Fruit fly (Drosophila melanogaster): Measurements from ENCODE around the gene Coq8.

- TF ChIP-seq usp (GFP tag; optimal IDR thresholded peaks at IDR 0.05) (no peak), foxo (GFP tag; optimal IDR thresholded peaks at IDR 0.05) (no peak), ey (GFP tag; optimal IDR thresholded peaks at IDR 0.05) (no peak), fru (GFP tag; optimal IDR thresholded peaks at IDR 0.05) (no peak), br (GFP tag; optimal IDR thresholded peaks at IDR 0.05) (no peak), psq (GFP tag; optimal IDR thresholded peaks at IDR 0.05) (no peak), N (GFP tag; optimal IDR thresholded peaks at IDR 0.05) (no peak), OdsH (GFP tag; optimal IDR thresholded peaks at IDR 0.05) (no peak), sv (GFP tag; optimal IDR thresholded peaks at IDR 0.05) (no peak), HLH106 (tag; optimal IDR thresholded peaks at IDR 0.05) (no peak), Dfd (GFP tag; optimal IDR thresholded peaks at IDR 0.05) (no peak), Vsx2 (GFP tag; optimal IDR thresholded peaks at IDR 0.05; ENCODE audit: partially characterized antibody) (no peak), GATAd (GFP tag; optimal IDR thresholded peaks at IDR 0.05) (no peak), sage (GFP tag; optimal IDR thresholded peaks at IDR 0.05) (no peak)
Measured at dm6 chrX:12927612-12928011, 26.7 kb upstream of the Coq8 start.

Measured in whole organism, wandering third instar larva.